Fruit fly (Drosophila melanogaster) whole organism, embryonic: ENCODE results near the gene CG4880.
A peak's percentile ranks its signal among the peaks of the same experiment; 100 is the strongest.

ENCODE experiments used
- BEAF-32 ChIP-seq: fragments of 200-800 bp; sonication (Bioruptor generic); optimal IDR thresholded peaks from 3 replicates; lab custom pipeline; 2017; ENCODE audit warnings: missing biosample characterization, missing genetic modification characterization, mild to moderate bottlenecking, moderate library complexity, missing genetic modification reagents
- CG10543 ChIP-seq: fragments of 200-800 bp; sonication (Bioruptor generic); optimal IDR thresholded peaks from 3 replicates; lab custom pipeline; 2017; ENCODE audit warnings: missing biosample characterization, mild to moderate bottlenecking, missing genetic modification characterization, moderate library complexity
- CG10979 ChIP-seq: fragments of 200-800 bp; sonication (Bioruptor generic); optimal IDR thresholded peaks from 2 replicates; lab custom pipeline; 2018; ENCODE audit warnings: missing biosample characterization, mild to moderate bottlenecking, missing genetic modification characterization, moderate library complexity
- CG11695 ChIP-seq: fragments of 200-800 bp; sonication (Bioruptor generic); IDR thresholded peaks from 3 replicates; pipeline ENCODE4 v1.3.6; 2022; ENCODE audit warnings: missing biosample characterization, missing genetic modification characterization
- CG12071 ChIP-seq: fragments of 200-800 bp; sonication (Bioruptor generic); optimal IDR thresholded peaks from 3 replicates; lab custom pipeline; 2018; ENCODE audit warnings: missing biosample characterization, mild to moderate bottlenecking, missing genetic modification characterization
- CG12299 ChIP-seq: fragments of 200-800 bp; sonication (Bioruptor generic); optimal IDR thresholded peaks from 2 replicates; lab custom pipeline; 2018; ENCODE audit warnings: missing biosample characterization, mild to moderate bottlenecking, missing genetic modification characterization
- CG1233 ChIP-seq: fragments of 200-800 bp; sonication (Bioruptor generic); optimal IDR thresholded peaks from 4 replicates; lab custom pipeline; 2018; ENCODE audit warnings: missing biosample characterization, mild to moderate bottlenecking, missing genetic modification characterization
- CG13287 ChIP-seq: fragments of 200-800 bp; sonication (Bioruptor generic); IDR thresholded peaks from 2 replicates; pipeline ENCODE4 v1.3.6; 2022; ENCODE audit warnings: missing biosample characterization, missing genetic modification characterization; ENCODE audit not compliant: partially characterized antibody
- CG15601 ChIP-seq: fragments of 200-800 bp; sonication (Bioruptor generic); optimal IDR thresholded peaks from 3 replicates; lab custom pipeline; 2019; ENCODE audit warnings: missing biosample characterization, mild to moderate bottlenecking, missing genetic modification characterization, moderate library complexity
- CG18011 ChIP-seq: fragments of 200-800 bp; sonication (Bioruptor generic); optimal IDR thresholded peaks from 2 replicates; lab custom pipeline; 2017; ENCODE audit warnings: missing biosample characterization, missing genetic modification characterization, mild to moderate bottlenecking, moderate library complexity, missing genotype
- CG1832 ChIP-seq: fragments of 200-800 bp; sonication (Bioruptor generic); optimal IDR thresholded peaks from 2 replicates; lab custom pipeline; 2017; ENCODE audit warnings: missing biosample characterization, mild to moderate bottlenecking, missing genetic modification characterization, inconsistent platforms
- CG18599 ChIP-seq: fragments of 200-800 bp; sonication (Bioruptor generic); optimal IDR thresholded peaks from 3 replicates; lab custom pipeline; 2017; ENCODE audit warnings: missing biosample characterization, missing genetic modification characterization, mild to moderate bottlenecking, moderate library complexity, missing genetic modification reagents
- CG3847 ChIP-seq: fragments of 200-800 bp; sonication (Bioruptor generic); IDR thresholded peaks from 2 replicates; pipeline ENCODE4 v1.3.6; 2022; ENCODE audit warnings: missing biosample characterization, missing genetic modification characterization
- CG6689 ChIP-seq: fragments of 200-800 bp; sonication (Bioruptor generic); IDR thresholded peaks from 2 replicates; pipeline ENCODE4 v1.3.6; 2022; ENCODE audit warnings: missing biosample characterization, missing genetic modification characterization
- CG7786 ChIP-seq: fragments of 200-800 bp; sonication (Bioruptor generic); optimal IDR thresholded peaks from 2 replicates; lab custom pipeline; 2016; ENCODE audit warnings: missing biosample characterization, missing genetic modification characterization
- CG9817 ChIP-seq: fragments of 200-800 bp; sonication (Bioruptor generic); optimal IDR thresholded peaks from 2 replicates; lab custom pipeline; 2018; ENCODE audit warnings: missing biosample characterization, mild to moderate bottlenecking, missing genetic modification characterization, moderate library complexity
- CTCF ChIP-seq: fragments of 200-800 bp; sonication (Bioruptor generic); optimal IDR thresholded peaks from 2 replicates; lab custom pipeline; 2017; ENCODE audit warnings: missing biosample characterization, mild to moderate bottlenecking, missing genetic modification characterization, moderate library complexity
- D19A ChIP-seq: fragments of 200-800 bp; optimal IDR thresholded peaks from 3 replicates; lab custom pipeline; 2019; ENCODE audit warnings: missing biosample characterization, mild to moderate bottlenecking, missing genetic modification characterization, moderate library complexity
- D19B ChIP-seq: fragments of 200-800 bp; sonication (Bioruptor generic); optimal IDR thresholded peaks from 2 replicates; lab custom pipeline; 2017; ENCODE audit warnings: missing biosample characterization, mild to moderate bottlenecking, missing genetic modification characterization
- Deaf1 ChIP-seq: fragments of 200-800 bp; optimal IDR thresholded peaks from 3 replicates; lab custom pipeline; 2019; ENCODE audit warnings: missing biosample characterization, mild to moderate bottlenecking, missing genetic modification characterization, moderate library complexity
- Dref ChIP-seq: fragments of 200-800 bp; sonication (Bioruptor generic); IDR thresholded peaks from 2 replicates; pipeline ENCODE4 v1.3.6; 2022; ENCODE audit warnings: missing biosample characterization, missing genetic modification characterization
- HLH3B ChIP-seq: fragments of 200-800 bp; sonication (Bioruptor generic); IDR thresholded peaks from 2 replicates; pipeline ENCODE4 v1.3.6; 2022; ENCODE audit warnings: missing biosample characterization, missing genetic modification characterization
- Lim3 ChIP-seq: fragments of 200-800 bp; sonication (Bioruptor generic); IDR thresholded peaks from 2 replicates; pipeline ENCODE4 v1.3.6; 2022; ENCODE audit warnings: missing biosample characterization, missing genetic modification characterization
- MBD-R2 ChIP-seq: fragments of 200-800 bp; sonication (Bioruptor generic); IDR thresholded peaks from 2 replicates; pipeline ENCODE4 v1.3.6; 2022; ENCODE audit warnings: missing biosample characterization, missing genetic modification characterization
- Med ChIP-seq: fragments of 200-800 bp; sonication (Bioruptor generic); peaks from one replicate; lab custom pipeline; 2016; ENCODE audit warnings: missing biosample characterization, missing genetic modification characterization, mild to moderate bottlenecking, inconsistent platforms, moderate library complexity
- Opbp ChIP-seq: fragments of 200-800 bp; sonication (Bioruptor generic); IDR thresholded peaks from 3 replicates; pipeline ENCODE4 v1.3.6; 2022; ENCODE audit warnings: missing biosample characterization, missing genetic modification characterization; ENCODE audit not compliant: partially characterized antibody
- Pdp1 ChIP-seq, 2 experiments: fragments of 200-800 bp; sonication (Bioruptor generic); optimal IDR thresholded peaks; 3 replicates each; lab custom pipeline; 2016; ENCODE audit warnings: missing biosample characterization in 2 of 2, missing genetic modification characterization in 2 of 2, mild to moderate bottlenecking in 1 of 2, moderate library complexity in 1 of 2
- Sox102F ChIP-seq: fragments of 200-800 bp; sonication (Bioruptor generic); optimal IDR thresholded peaks from 2 replicates; lab custom pipeline; 2018; ENCODE audit warnings: missing biosample characterization, mild to moderate bottlenecking, missing genetic modification characterization, moderate library complexity
- Trl ChIP-seq, 3 experiments: fragments of >200 bp in 2 of 3; fragments of 200-800 bp in 1 of 3; sonication (Bioruptor generic) in 1 of 3; optimal IDR thresholded peaks; 2 replicates in 1 of 3; 3 replicates in 2 of 3; lab custom pipeline; 2016 to 2017; ENCODE audit warnings: missing biosample characterization in 1 of 3, missing genetic modification characterization in 1 of 3
- ab ChIP-seq: fragments of 200-800 bp; sonication (Bioruptor generic); optimal IDR thresholded peaks from 2 replicates; lab custom pipeline; 2016; ENCODE audit warnings: missing biosample characterization, missing genetic modification characterization
- cg ChIP-seq: fragments of 200-800 bp; sonication (Bioruptor generic); optimal IDR thresholded peaks from 3 replicates; lab custom pipeline; 2019; ENCODE audit warnings: missing biosample characterization, mild to moderate bottlenecking, missing genetic modification characterization, moderate library complexity
- chinmo ChIP-seq: fragments of 200-800 bp; sonication (Bioruptor generic); IDR thresholded peaks from 4 replicates; pipeline ENCODE4 v1.3.6; 2022; ENCODE audit warnings: missing biosample characterization, missing genetic modification characterization; ENCODE audit not compliant: partially characterized antibody
- crp ChIP-seq, 2 experiments: fragments of 200-800 bp; sonication (Bioruptor generic); optimal IDR thresholded peaks; 2 replicates in 1 of 2; 3 replicates in 1 of 2; lab custom pipeline; 2017; ENCODE audit warnings: missing biosample characterization in 2 of 2, missing genetic modification characterization in 2 of 2, mild to moderate bottlenecking in 1 of 2, moderate library complexity in 1 of 2
- dmrt99B ChIP-seq: fragments of 200-800 bp; sonication (Bioruptor generic); optimal IDR thresholded peaks from 2 replicates; lab custom pipeline; 2018; ENCODE audit warnings: missing biosample characterization, mild to moderate bottlenecking, missing genetic modification characterization, moderate library complexity
- ewg ChIP-seq: fragments of 200-800 bp; sonication (Bioruptor generic); optimal IDR thresholded peaks from 3 replicates; lab custom pipeline; 2017; ENCODE audit warnings: mild to moderate bottlenecking, missing biosample characterization, missing genetic modification reagents, missing genetic modification characterization
- exex ChIP-seq: fragments of 200-800 bp; sonication (Bioruptor generic); optimal IDR thresholded peaks from 4 replicates; lab custom pipeline; 2018; ENCODE audit warnings: missing biosample characterization, mild to moderate bottlenecking, missing genetic modification characterization, moderate library complexity
- fd64A ChIP-seq: fragments of 200-800 bp; sonication (Bioruptor generic); optimal IDR thresholded peaks from 3 replicates; lab custom pipeline; 2018; ENCODE audit warnings: missing biosample characterization, mild to moderate bottlenecking, missing genetic modification characterization
- hb ChIP-seq: fragments of 200-800 bp; sonication (Bioruptor generic); IDR thresholded peaks from 3 replicates; pipeline ENCODE4 v1.3.6; 2022; ENCODE audit warnings: missing biosample characterization, missing genetic modification characterization; ENCODE audit not compliant: partially characterized antibody
- kni ChIP-seq: fragments of 200-800 bp; sonication (Bioruptor generic); optimal IDR thresholded peaks from 3 replicates; lab custom pipeline; 2017; ENCODE audit warnings: mild to moderate bottlenecking, missing biosample characterization, missing genetic modification reagents, missing genetic modification characterization
- onecut ChIP-seq: fragments of 200-800 bp; sonication (Bioruptor generic); IDR thresholded peaks from 2 replicates; pipeline ENCODE4 v1.3.6; 2022; ENCODE audit warnings: missing biosample characterization, missing genetic modification characterization
- pho ChIP-seq: fragments of 200-800 bp; sonication (Bioruptor generic); optimal IDR thresholded peaks from 2 replicates; lab custom pipeline; 2016; ENCODE audit warnings: missing biosample characterization, missing genetic modification characterization
- pzg ChIP-seq: fragments of 200-800 bp; sonication (Bioruptor generic); optimal IDR thresholded peaks from 3 replicates; lab custom pipeline; 2018; ENCODE audit warnings: missing biosample characterization, mild to moderate bottlenecking, missing genetic modification characterization, moderate library complexity
- sens ChIP-seq: fragments of 200-800 bp; sonication (Bioruptor generic); peaks from one replicate; lab custom pipeline; 2016; ENCODE audit warnings: missing biosample characterization, missing genetic modification characterization
- sug ChIP-seq: fragments of 200-800 bp; optimal IDR thresholded peaks from 2 replicates; lab custom pipeline; 2019; ENCODE audit warnings: missing biosample characterization, mild to moderate bottlenecking, missing genetic modification characterization, moderate library complexity
- tap ChIP-seq: fragments of 200-800 bp; optimal IDR thresholded peaks from 3 replicates; lab custom pipeline; 2019; ENCODE audit warnings: missing biosample characterization, mild to moderate bottlenecking, missing genetic modification characterization, moderate library complexity
- tup ChIP-seq: fragments of 200-800 bp; sonication (Bioruptor generic); optimal IDR thresholded peaks from 2 replicates; lab custom pipeline; 2016; ENCODE audit warnings: missing biosample characterization, mild to moderate bottlenecking, missing genetic modification characterization, moderate library complexity

Gene CG4880

dm6 chrX:16839905-16840304 lies 46.7 kb upstream of the CG4880 start (continued):
- TF ChIP-seq CG9817 (tag; lab: Kevin White, UChicago) (peak; percentile 22), pho (GFP tag; lab: Kevin White, UChicago) (no peak), CG7786 (no peak), D19A (tag; lab: Kevin White, UChicago) (no peak), CG10543 (GFP tag; lab: Kevin White, UChicago) (no peak), exex (tag; lab: Kevin White, UChicago) (no peak)

dm6 chrX:16844295-16844694 lies 42.3 kb upstream of the CG4880 start, which contains the start of gene RSG7:
RSG7 (minus strand) TSS chrX:16844433.
- TF ChIP-seq dmrt99B (tag; lab: Kevin White, UChicago), result no peak
- TF ChIP-seq Sox102F (GFP tag; lab: Kevin White, UChicago), result no peak
- no peak for TF ChIP-seq Opbp (GFP tag; lab: Robert Waterston, UW)
- no peak for TF ChIP-seq CG6689 (GFP tag; lab: Robert Waterston, UW)
- TF ChIP-seq Dref (GFP tag; lab: Robert Waterston, UW), result peak; percentile 42
- TF ChIP-seq CG12071, result no peak
- no peak for TF ChIP-seq tup (GFP tag; lab: Kevin White, UChicago)
- TF ChIP-seq D19B (GFP tag; lab: Kevin White, UChicago), result no peak
- TF ChIP-seq CG18011 (GFP tag; lab: Kevin White, UChicago), result no peak
- no peak for TF ChIP-seq cg (GFP tag; lab: Kevin White, UChicago)
- TF ChIP-seq hb (GFP tag; lab: Robert Waterston, UW), result no peak
- no peak for TF ChIP-seq CG11695
- no peak for TF ChIP-seq HLH3B (GFP tag; lab: Robert Waterston, UW)
- TF ChIP-seq CG1832 (GFP tag; lab: Kevin White, UChicago), result peak; percentile 34
- TF ChIP-seq CG1233 (GFP tag; lab: Kevin White, UChicago), result no peak
- peak; percentile 1 for TF ChIP-seq BEAF-32 (GFP tag; lab: Kevin White, UChicago)
- no peak for TF ChIP-seq CG3847
- peak; percentile 89 for TF ChIP-seq ewg (GFP tag; lab: Kevin White, UChicago)
- peak; percentile 9; the same call in 1 of the 2 replicates for TF ChIP-seq CG13287 (GFP tag; lab: Robert Waterston, UW)
- TF ChIP-seq crp (GFP tag; optimal IDR thresholded peaks at IDR 0.05; lab: Kevin White, UChicago), result peak in 1 of 2 experiments; percentile 35
- TF ChIP-seq onecut (GFP tag; lab: Robert Waterston, UW), result peak; percentile 98
- peak; percentile 3 for TF ChIP-seq pzg (GFP tag; lab: Kevin White, UChicago)
- peak; percentile 32 to 57 for TF ChIP-seq Trl (optimal IDR thresholded peaks at IDR 0.05; lab: Kevin White, UChicago)
- TF ChIP-seq Trl (GFP tag; optimal IDR thresholded peaks at IDR 0.05; lab: Kevin White, UChicago), result no peak
- TF ChIP-seq Deaf1 (tag; lab: Kevin White, UChicago), result peak; percentile 5
- peak; percentile 27; the same call in 1 of the 2 replicates for TF ChIP-seq MBD-R2 (GFP tag; lab: Robert Waterston, UW)
- no peak for TF ChIP-seq chinmo (GFP tag; lab: Robert Waterston, UW)

- TF ChIP-seq sug (tag; lab: Kevin White, UChicago), result no peak
- peak; percentile 59 for TF ChIP-seq Med (GFP tag; lab: Kevin White, UChicago)
- peak; percentile 99 for TF ChIP-seq CG10979 (tag; lab: Kevin White, UChicago)
- no peak for TF ChIP-seq CG18599 (GFP tag; lab: Kevin White, UChicago)
- TF ChIP-seq Pdp1 (GFP tag; optimal IDR thresholded peaks at IDR 0.05; lab: Kevin White, UChicago), result peak in 1 of 2 experiments; percentile 68
- TF ChIP-seq sens, result peak; percentile 21
- TF ChIP-seq kni, result no peak
- no peak for TF ChIP-seq CG15601
- TF ChIP-seq ab (GFP tag; lab: Kevin White, UChicago), result no peak
- TF ChIP-seq fd64A (GFP tag; lab: Kevin White, UChicago), result no peak
- TF ChIP-seq CG13287 (GFP tag; lab: Robert Waterston, UW), result no peak
- no peak for TF ChIP-seq CG12299 (tag; lab: Kevin White, UChicago)
- peak; percentile 91 for TF ChIP-seq CTCF
- TF ChIP-seq tap (tag; lab: Kevin White, UChicago), result no peak
- no peak for TF ChIP-seq Lim3 (GFP tag; lab: Robert Waterston, UW)
Observed at dm6 chrX:16846575-16846974, 40.0 kb upstream of the CG4880 start.
